Fruit fly (Drosophila melanogaster) whole organism, embryonic: Measurements from ENCODE around the gene tj.

Experiments used
- Asciz ChIP-seq: fragments of 200-800 bp; sonication (Bioruptor generic); optimal IDR thresholded peaks from 2 replicates; lab custom pipeline; 2017; ENCODE audit warnings: missing biosample characterization, mild to moderate bottlenecking, missing genetic modification characterization, missing genetic modification reagents
- Atf3 ChIP-seq: fragments of 200-800 bp; sonication (Bioruptor generic); optimal IDR thresholded peaks from 3 replicates; lab custom pipeline; 2016; ENCODE audit warnings: missing biosample characterization, missing genetic modification characterization
- B-H2 ChIP-seq: fragments of 200-800 bp; sonication (Bioruptor generic); optimal IDR thresholded peaks from 2 replicates; lab custom pipeline; 2018; ENCODE audit warnings: missing biosample characterization, mild to moderate bottlenecking, missing genetic modification characterization
- CG10543 ChIP-seq: fragments of 200-800 bp; sonication (Bioruptor generic); optimal IDR thresholded peaks from 3 replicates; lab custom pipeline; 2017; ENCODE audit warnings: missing biosample characterization, mild to moderate bottlenecking, missing genetic modification characterization, moderate library complexity
- CG11247 ChIP-seq: fragments of 200-800 bp; sonication (Bioruptor generic); IDR thresholded peaks from 2 replicates; pipeline ENCODE4 v1.3.6; 2022; ENCODE audit warnings: missing biosample characterization, missing genetic modification characterization
- CG11456 ChIP-seq: fragments of 200-800 bp; sonication (Bioruptor generic); IDR thresholded peaks from 3 replicates; pipeline ENCODE4 v1.3.6; 2022; ENCODE audit warnings: missing biosample characterization, missing genetic modification characterization
- CG12236 ChIP-seq: fragments of 200-800 bp; sonication (Bioruptor generic); optimal IDR thresholded peaks from 2 replicates; lab custom pipeline; 2016; ENCODE audit warnings: missing biosample characterization, missing genetic modification characterization
- CG12769 ChIP-seq: fragments of 200-800 bp; sonication (Bioruptor generic); optimal IDR thresholded peaks from 2 replicates; lab custom pipeline; 2019; ENCODE audit warnings: missing biosample characterization, mild to moderate bottlenecking, missing genetic modification characterization, moderate library complexity
- CG13287 ChIP-seq: fragments of 200-800 bp; sonication (Bioruptor generic); IDR thresholded peaks from 2 replicates; pipeline ENCODE4 v1.3.6; 2022; ENCODE audit warnings: missing biosample characterization, missing genetic modification characterization; ENCODE audit not compliant: partially characterized antibody
- CG15514 ChIP-seq: fragments of 200-800 bp; sonication (Bioruptor generic); optimal IDR thresholded peaks from 3 replicates; lab custom pipeline; 2017; ENCODE audit warnings: missing biosample characterization, missing genetic modification characterization, mild to moderate bottlenecking, moderate library complexity, missing genetic modification reagents
- CG15601 ChIP-seq: fragments of 200-800 bp; sonication (Bioruptor generic); optimal IDR thresholded peaks from 3 replicates; lab custom pipeline; 2019; ENCODE audit warnings: missing biosample characterization, mild to moderate bottlenecking, missing genetic modification characterization, moderate library complexity
- CG18011 ChIP-seq: fragments of 200-800 bp; sonication (Bioruptor generic); optimal IDR thresholded peaks from 2 replicates; lab custom pipeline; 2017; ENCODE audit warnings: missing biosample characterization, missing genetic modification characterization, mild to moderate bottlenecking, moderate library complexity, missing genotype
- CG32772 ChIP-seq: fragments of 200-800 bp; sonication (Bioruptor generic); IDR thresholded peaks from 2 replicates; pipeline ENCODE4 v1.3.6; 2022; ENCODE audit warnings: missing biosample characterization, missing genetic modification characterization
- CG34376 ChIP-seq: fragments of 200-800 bp; sonication (Bioruptor generic); optimal IDR thresholded peaks from 2 replicates; lab custom pipeline; 2018; ENCODE audit warnings: missing biosample characterization, mild to moderate bottlenecking, missing genetic modification characterization
- CG42726 ChIP-seq: fragments of 200-800 bp; sonication (Bioruptor generic); IDR thresholded peaks from 2 replicates; pipeline ENCODE4 v1.3.6; 2022; ENCODE audit warnings: missing biosample characterization, missing genetic modification characterization; ENCODE audit not compliant: partially characterized antibody
- CG4617 ChIP-seq: fragments of 200-800 bp; sonication (Bioruptor generic); optimal IDR thresholded peaks from 3 replicates; lab custom pipeline; 2016; ENCODE audit warnings: missing biosample characterization, missing genetic modification characterization, borderline replicate concordance
- CG7271 ChIP-seq: fragments of 200-800 bp; sonication (Bioruptor generic); optimal IDR thresholded peaks from 2 replicates; lab custom pipeline; 2018; ENCODE audit warnings: missing biosample characterization, mild to moderate bottlenecking, missing genetic modification characterization, moderate library complexity
- CG8281 ChIP-seq: fragments of 200-800 bp; sonication (Bioruptor generic); optimal IDR thresholded peaks from 2 replicates; lab custom pipeline; 2018; ENCODE audit warnings: missing biosample characterization, mild to moderate bottlenecking, missing genetic modification characterization, moderate library complexity
- CG9876 ChIP-seq: fragments of 200-800 bp; sonication (Bioruptor generic); optimal IDR thresholded peaks from 2 replicates; lab custom pipeline; 2016; ENCODE audit warnings: missing biosample characterization, missing genetic modification characterization
- D19A ChIP-seq: fragments of 200-800 bp; optimal IDR thresholded peaks from 3 replicates; lab custom pipeline; 2019; ENCODE audit warnings: missing biosample characterization, mild to moderate bottlenecking, missing genetic modification characterization, moderate library complexity
- Dp ChIP-seq: fragments of 200-800 bp; sonication (Bioruptor generic); optimal IDR thresholded peaks from 2 replicates; lab custom pipeline; 2018; ENCODE audit warnings: missing biosample characterization, mild to moderate bottlenecking, missing genetic modification characterization, moderate library complexity
- Kr ChIP-seq: fragments of 200-800 bp; sonication (Bioruptor generic); optimal IDR thresholded peaks from 2 replicates; lab custom pipeline; 2017; ENCODE audit warnings: missing biosample characterization, mild to moderate bottlenecking, missing genetic modification characterization
- MESR4 ChIP-seq: fragments of 200-800 bp; sonication (Bioruptor generic); optimal IDR thresholded peaks from 2 replicates; lab custom pipeline; 2018; ENCODE audit warnings: missing biosample characterization, mild to moderate bottlenecking, missing genetic modification characterization, moderate library complexity
- Nf-YA ChIP-seq: fragments of 200-800 bp; sonication (Bioruptor generic); IDR thresholded peaks from 2 replicates; pipeline ENCODE4 v1.3.6; 2022; ENCODE audit warnings: missing biosample characterization, missing genetic modification characterization
- Opbp ChIP-seq: fragments of 200-800 bp; sonication (Bioruptor generic); IDR thresholded peaks from 3 replicates; pipeline ENCODE4 v1.3.6; 2022; ENCODE audit warnings: missing biosample characterization, missing genetic modification characterization; ENCODE audit not compliant: partially characterized antibody
- Xbp1 ChIP-seq: fragments of 200-800 bp; sonication (Bioruptor generic); optimal IDR thresholded peaks from 3 replicates; lab custom pipeline; 2016; ENCODE audit warnings: missing biosample characterization, mild to moderate bottlenecking, missing genetic modification characterization
- az2 ChIP-seq: fragments of 200-800 bp; sonication (Bioruptor generic); optimal IDR thresholded peaks from 3 replicates; lab custom pipeline; 2016; ENCODE audit warnings: missing biosample characterization, missing genetic modification characterization
- cas ChIP-seq: fragments of 200-800 bp; sonication (Bioruptor generic); IDR thresholded peaks from 2 replicates; pipeline ENCODE4 v1.3.6; 2022; ENCODE audit warnings: missing biosample characterization, missing genetic modification characterization
- chinmo ChIP-seq: fragments of 200-800 bp; sonication (Bioruptor generic); IDR thresholded peaks from 4 replicates; pipeline ENCODE4 v1.3.6; 2022; ENCODE audit warnings: missing biosample characterization, missing genetic modification characterization; ENCODE audit not compliant: partially characterized antibody
- da ChIP-seq: fragments of 200-800 bp; sonication (Bioruptor generic); optimal IDR thresholded peaks from 2 replicates; lab custom pipeline; 2016; ENCODE audit warnings: missing biosample characterization, missing genetic modification characterization
- disco-r ChIP-seq: fragments of 200-800 bp; sonication (Bioruptor generic); optimal IDR thresholded peaks from 2 replicates; lab custom pipeline; 2016; ENCODE audit warnings: missing biosample characterization, missing genetic modification characterization
- dm ChIP-seq: fragments of 200-800 bp; sonication (Bioruptor generic); optimal IDR thresholded peaks from 3 replicates; lab custom pipeline; 2016; ENCODE audit warnings: missing biosample characterization, missing genetic modification characterization
- dmrt99B ChIP-seq: fragments of 200-800 bp; sonication (Bioruptor generic); optimal IDR thresholded peaks from 2 replicates; lab custom pipeline; 2018; ENCODE audit warnings: missing biosample characterization, mild to moderate bottlenecking, missing genetic modification characterization, moderate library complexity
- ewg ChIP-seq: fragments of 200-800 bp; sonication (Bioruptor generic); optimal IDR thresholded peaks from 3 replicates; lab custom pipeline; 2017; ENCODE audit warnings: mild to moderate bottlenecking, missing biosample characterization, missing genetic modification reagents, missing genetic modification characterization
- gfzf ChIP-seq: fragments of 200-800 bp; sonication (Bioruptor generic); optimal IDR thresholded peaks from 2 replicates; lab custom pipeline; 2016; ENCODE audit warnings: missing biosample characterization, mild to moderate bottlenecking, missing genetic modification characterization, moderate library complexity
- her ChIP-seq: fragments of 200-800 bp; sonication (Bioruptor generic); optimal IDR thresholded peaks from 2 replicates; lab custom pipeline; 2016; ENCODE audit warnings: missing biosample characterization, missing genetic modification characterization
- kay ChIP-seq: fragments of 200-800 bp; sonication (Bioruptor generic); optimal IDR thresholded peaks from 2 replicates; lab custom pipeline; 2016; ENCODE audit warnings: missing biosample characterization, missing genetic modification characterization
- maf-S ChIP-seq: fragments of 200-800 bp; sonication (Bioruptor generic); optimal IDR thresholded peaks from 2 replicates; lab custom pipeline; 2016; ENCODE audit warnings: missing biosample characterization, missing genetic modification characterization
- nmo ChIP-seq: fragments of 200-800 bp; sonication (Bioruptor generic); optimal IDR thresholded peaks from 2 replicates; lab custom pipeline; 2018; ENCODE audit warnings: missing biosample characterization, mild to moderate bottlenecking, missing genetic modification characterization, moderate library complexity
- pros ChIP-seq: fragments of 200-800 bp; sonication (Bioruptor generic); optimal IDR thresholded peaks from 3 replicates; lab custom pipeline; 2019; ENCODE audit warnings: missing biosample characterization, mild to moderate bottlenecking, missing genetic modification characterization, moderate library complexity
- pzg ChIP-seq: fragments of 200-800 bp; sonication (Bioruptor generic); optimal IDR thresholded peaks from 3 replicates; lab custom pipeline; 2018; ENCODE audit warnings: missing biosample characterization, mild to moderate bottlenecking, missing genetic modification characterization, moderate library complexity
- sd ChIP-seq: fragments of 200-800 bp; sonication (Bioruptor generic); optimal IDR thresholded peaks from 3 replicates; lab custom pipeline; 2018; ENCODE audit warnings: missing biosample characterization, mild to moderate bottlenecking, missing genetic modification characterization, moderate library complexity
- sens ChIP-seq: fragments of 200-800 bp; sonication (Bioruptor generic); peaks from one replicate; lab custom pipeline; 2016; ENCODE audit warnings: missing biosample characterization, missing genetic modification characterization
- sna ChIP-seq: fragments of 200-800 bp; sonication (Bioruptor generic); IDR thresholded peaks from 2 replicates; pipeline ENCODE4 v1.3.6; 2022; ENCODE audit warnings: missing biosample characterization, missing genetic modification characterization; ENCODE audit not compliant: partially characterized antibody
- tgo ChIP-seq: fragments of 200-800 bp; sonication (Bioruptor generic); IDR thresholded peaks from 3 replicates; pipeline ENCODE4 v1.3.6; 2022; ENCODE audit warnings: missing biosample characterization, missing genetic modification characterization
- trem ChIP-seq: fragments of 200-800 bp; optimal IDR thresholded peaks from 3 replicates; lab custom pipeline; 2019; ENCODE audit warnings: missing biosample characterization, mild to moderate bottlenecking, missing genetic modification characterization, moderate library complexity
- ttk ChIP-seq: fragments of 200-800 bp; sonication (Bioruptor generic); IDR thresholded peaks from 2 replicates; pipeline ENCODE4 v2.1.2; 2022; ENCODE audit warnings: missing biosample characterization, missing genetic modification characterization
- unc-4 ChIP-seq: fragments of 200-800 bp; sonication (Bioruptor generic); IDR thresholded peaks from 2 replicates; pipeline ENCODE4 v1.3.6; 2022; ENCODE audit warnings: missing biosample characterization, missing genetic modification characterization; ENCODE audit not compliant: partially characterized antibody
- vvl ChIP-seq: fragments of 200-800 bp; sonication (Bioruptor generic); IDR thresholded peaks from 2 replicates; pipeline ENCODE4 v1.3.6; 2022; ENCODE audit warnings: missing biosample characterization, missing genetic modification characterization
- zfh2 ChIP-seq: fragments of 200-800 bp; sonication (Bioruptor generic); optimal IDR thresholded peaks from 2 replicates; lab custom pipeline; 2016; ENCODE audit warnings: missing biosample characterization, missing genetic modification characterization

Gene tj

DNA sequence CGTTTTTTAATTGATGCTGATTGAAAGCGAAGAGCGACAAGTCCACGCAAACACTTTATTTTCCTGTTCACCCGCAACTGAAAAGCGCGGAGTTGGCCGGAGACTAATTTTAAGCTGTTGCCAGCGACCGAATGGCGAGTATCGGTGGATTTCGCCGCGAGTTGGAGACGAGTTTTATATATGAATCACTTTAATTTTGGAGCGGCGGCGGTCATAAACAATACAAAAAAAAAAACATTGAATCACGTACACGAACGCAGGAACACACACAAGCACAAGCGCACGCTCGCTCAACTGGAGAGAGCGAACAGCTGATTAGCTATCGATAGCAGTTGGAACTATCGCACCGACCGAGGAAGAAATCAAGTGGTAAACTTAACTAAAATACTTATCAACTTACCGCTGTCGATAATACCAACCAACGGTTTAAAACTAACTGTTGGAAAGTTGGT, 37.7 kb upstream of the tj start, which contains the start of gene Pax (continued):
- TF ChIP-seq nmo (peak; percentile 7), chinmo (GFP tag; lab: Robert Waterston, UW) (peak; percentile 96), vvl (GFP tag; lab: Robert Waterston, UW) (peak; percentile 15; the same call in 1 of the 2 replicates), sd (tag; lab: Kevin White, UChicago) (peak; percentile 46), trem (tag; lab: Kevin White, UChicago) (no peak), kay (GFP tag; lab: Kevin White, UChicago) (peak; percentile 55), CG34376 (GFP tag; lab: Kevin White, UChicago) (peak; percentile 68), Dp (peak; percentile 67), CG10543 (GFP tag; lab: Kevin White, UChicago) (peak; percentile 46), ttk (GFP tag; lab: Robert Waterston, UW) (no peak), D19A (tag; lab: Kevin White, UChicago) (no peak), dm (GFP tag; lab: Kevin White, UChicago) (no peak), CG15514 (GFP tag; lab: Kevin White, UChicago) (peak; percentile 64), CG13287 (GFP tag; lab: Robert Waterston, UW) (peak; percentile 98), CG12769 (tag; lab: Kevin White, UChicago) (no peak), Asciz (GFP tag; lab: Kevin White, UChicago) (no peak), Atf3 (no peak), MESR4 (GFP tag; lab: Kevin White, UChicago) (peak; percentile 21), CG42726 (GFP tag; lab: Robert Waterston, UW) (peak; percentile 98), sna (GFP tag; lab: Robert Waterston, UW) (peak; percentile 92), B-H2 (no peak), her (no peak), gfzf (GFP tag; lab: Kevin White, UChicago) (peak; percentile 62), Kr (no peak), CG18011 (GFP tag; lab: Kevin White, UChicago) (no peak), CG9876 (GFP tag; lab: Kevin White, UChicago) (no peak), pros (GFP tag; lab: Kevin White, UChicago) (peak; percentile 19), disco-r (GFP tag; lab: Kevin White, UChicago) (no peak), CG11456 (GFP tag; lab: Robert Waterston, UW) (no peak), CG11247 (GFP tag; lab: Robert Waterston, UW) (no peak), ewg (GFP tag; lab: Kevin White, UChicago) (peak; percentile 83), sens (GFP tag; lab: Kevin White, UChicago) (peak; percentile 72), Opbp (GFP tag; lab: Robert Waterston, UW) (peak; percentile 92), tgo (GFP tag; lab: Robert Waterston, UW) (no peak), CG15601 (tag; lab: Kevin White, UChicago) (peak; percentile 29), dmrt99B (tag; lab: Kevin White, UChicago) (no peak), pzg (peak; percentile 95), unc-4 (GFP tag; lab: Robert Waterston, UW) (peak; percentile 96), zfh2 (no peak), CG32772 (GFP tag; lab: Robert Waterston, UW) (peak; percentile 75), maf-S (GFP tag; lab: Kevin White, UChicago) (no peak), CG4617 (no peak), az2 (no peak), CG8281 (tag; lab: Kevin White, UChicago) (no peak), Nf-YA (GFP tag; lab: Robert Waterston, UW) (no peak), cas (no peak), Xbp1 (no peak), CG12236 (no peak), CG7271 (tag; lab: Kevin White, UChicago) (no peak), da (GFP tag; lab: Kevin White, UChicago) (no peak)
